Worm (Caenorhabditis elegans): Measurements from ENCODE around the gene pqn-67.

DNA sequence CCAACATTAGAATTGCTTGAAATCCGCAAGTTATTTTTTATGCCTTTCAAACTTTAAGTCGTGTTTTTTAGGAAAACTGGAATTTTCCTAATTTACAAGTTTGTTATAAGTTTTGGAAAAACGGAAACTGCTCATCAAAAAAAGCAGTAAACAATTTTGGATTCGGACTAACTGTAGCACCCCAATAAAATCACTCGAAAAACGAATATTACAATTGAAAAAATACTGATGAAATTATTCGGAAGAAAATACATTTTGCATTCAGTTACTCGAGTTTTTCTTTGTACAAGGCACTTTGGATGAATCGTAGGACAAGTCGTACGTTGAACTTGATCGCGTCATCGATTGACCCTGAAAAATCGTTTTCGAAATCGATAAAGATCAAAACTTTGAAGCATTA, 41.9 kb upstream of the pqn-67 start:
- no peak for TF ChIP-seq ceh-43 (GFP tag; optimal IDR thresholded peaks at IDR 0.05)
- TF ChIP-seq nhr-12 (tag; optimal IDR thresholded peaks at IDR 0.05), result no peak
- TF ChIP-seq lsy-2 (tag; optimal IDR thresholded peaks at IDR 0.05), result no peak
- TF ChIP-seq nhr-2 (tag; optimal IDR thresholded peaks at IDR 0.05), result no peak
- no peak for TF ChIP-seq mab-5 (tag; optimal IDR thresholded peaks at IDR 0.05)
- no peak for TF ChIP-seq unc-62 (GFP tag; optimal IDR thresholded peaks at IDR 0.05)
- TF ChIP-seq lin-13 (tag; optimal IDR thresholded peaks at IDR 0.05), result no peak
- no peak for TF ChIP-seq nhr-237 (tag; optimal IDR thresholded peaks at IDR 0.05)
- no peak for TF ChIP-seq pha-4 (tag; optimal IDR thresholded peaks at IDR 0.05)

Data from whole organism, mixed stage, embryonic.